Worm (Caenorhabditis elegans) whole organism, L1 larva: ENCODE measurements around the gene srbc-78.

ENCODE experiments used
- C04F5.9 ChIP-seq: sonication (generic microtip); optimal IDR thresholded peaks from 2 replicates; lab custom pipeline; 2016; ENCODE audit warnings: missing genetic modification characterization, missing compliant biosample characterization
- Y116A8C.19 ChIP-seq: sonication (generic microtip); optimal IDR thresholded peaks from 2 replicates; lab custom pipeline; 2016; ENCODE audit warnings: missing compliant biosample characterization, missing genetic modification characterization, borderline replicate concordance
- alr-1 ChIP-seq: fragments of 200-800 bp; sonication (Bioruptor generic); optimal IDR thresholded peaks from 2 replicates; lab custom pipeline; 2018; ENCODE audit warnings: borderline replicate concordance, mild to moderate bottlenecking, missing genetic modification characterization, missing compliant biosample characterization
- aly-2 ChIP-seq: fragments of 150-350 bp; optimal IDR thresholded peaks from 2 replicates; lab custom pipeline; 2014; ENCODE audit warnings: missing biosample characterization, missing genetic modification characterization
- ceh-63 ChIP-seq: fragments of 200-800 bp; sonication (Bioruptor generic); optimal IDR thresholded peaks from 2 replicates; lab custom pipeline; 2018; ENCODE audit warnings: mild to moderate bottlenecking, missing genetic modification characterization, missing compliant biosample characterization
- ceh-8 ChIP-seq: fragments of 200-800 bp; sonication (Bioruptor generic); optimal IDR thresholded peaks from 2 replicates; lab custom pipeline; 2018; ENCODE audit warnings: mild to moderate bottlenecking, missing genetic modification characterization, moderate library complexity, missing compliant biosample characterization
- ceh-90 ChIP-seq: sonication (generic microtip); optimal IDR thresholded peaks from 2 replicates; lab custom pipeline; 2016; ENCODE audit warnings: missing genetic modification characterization, missing compliant biosample characterization
- efl-1 ChIP-seq, 4 experiments: fragments of 150-350 bp; optimal IDR thresholded peaks in 3 of 4; peaks in 1 of 4; 1 replicate in 1 of 4; 2 replicates in 3 of 4; lab custom pipeline; 2014; ENCODE audit warnings: missing biosample characterization in 2 of 4, missing genetic modification characterization in 2 of 4, missing genetic modification reagents in 2 of 4
- egl-13 ChIP-seq: sonication (generic microtip); optimal IDR thresholded peaks from 2 replicates; lab custom pipeline; 2016; ENCODE audit warnings: missing genotype, missing genetic modification reagents, missing genetic modification characterization, missing compliant biosample characterization
- egl-27 ChIP-seq, 2 experiments: fragments of 150-350 bp in 1 of 2; sonication (generic microtip); optimal IDR thresholded peaks; 3 replicates each; lab custom pipeline; 2017 to 2018; ENCODE audit warnings: missing biosample characterization in 2 of 2, missing genetic modification characterization in 2 of 2, missing genetic modification reagents in 2 of 2
- fkh-10 ChIP-seq: sonication (generic microtip); optimal IDR thresholded peaks from 2 replicates; lab custom pipeline; 2017; ENCODE audit warnings: missing biosample characterization, missing genetic modification reagents, missing genetic modification characterization
- fkh-4 ChIP-seq: sonication (generic microtip); optimal IDR thresholded peaks from 2 replicates; lab custom pipeline; 2016; ENCODE audit warnings: missing compliant biosample characterization, missing genetic modification characterization, borderline replicate concordance
- fkh-8 ChIP-seq: sonication (generic microtip); optimal IDR thresholded peaks from 2 replicates; lab custom pipeline; 2016; ENCODE audit warnings: mild to moderate bottlenecking, missing genetic modification characterization, missing compliant biosample characterization
- fos-1 ChIP-seq: fragments of 150-350 bp; optimal IDR thresholded peaks from 2 replicates; lab custom pipeline; 2014; ENCODE audit warnings: missing biosample characterization, missing genetic modification characterization
- hlh-17 ChIP-seq: fragments of 200-800 bp; sonication (Bioruptor generic); optimal IDR thresholded peaks from 2 replicates; lab custom pipeline; 2018; ENCODE audit warnings: missing genetic modification characterization, mild to moderate bottlenecking, missing compliant biosample characterization, moderate library complexity, borderline replicate concordance
- hpl-2 ChIP-seq: fragments of 150-350 bp; optimal IDR thresholded peaks from 2 replicates; lab custom pipeline; 2014; ENCODE audit warnings: missing biosample characterization, missing genetic modification reagents, missing genetic modification characterization
- irx-1 ChIP-seq: sonication (generic microtip); optimal IDR thresholded peaks from 2 replicates; lab custom pipeline; 2016; ENCODE audit warnings: missing genetic modification characterization, missing compliant biosample characterization
- isw-1 ChIP-seq: fragments of 200-800 bp; sonication (Bioruptor generic); IDR thresholded peaks from 2 replicates; pipeline ENCODE4 v1.3.6; 2022; ENCODE audit warnings: missing genetic modification characterization, missing compliant biosample characterization
- lin-13 ChIP-seq: fragments of 150-350 bp; optimal IDR thresholded peaks from 2 replicates; lab custom pipeline; 2014; ENCODE audit warnings: missing biosample characterization, missing genetic modification reagents, missing genetic modification characterization
- lin-14 ChIP-seq: fragments of 200-800 bp; sonication (Bioruptor generic); optimal IDR thresholded peaks from 2 replicates; lab custom pipeline; 2018; ENCODE audit warnings: mild to moderate bottlenecking, missing genetic modification characterization, moderate library complexity, missing compliant biosample characterization
- lin-15B ChIP-seq: fragments of 150-350 bp; sonication (generic microtip); optimal IDR thresholded peaks from 3 replicates; lab custom pipeline; 2014; ENCODE audit warnings: missing biosample characterization, missing genetic modification characterization
- lin-35 ChIP-seq, 2 experiments: fragments of 150-350 bp; optimal IDR thresholded peaks; 2 replicates each; lab custom pipeline; 2014; ENCODE audit warnings: missing biosample characterization in 2 of 2, missing genetic modification characterization in 2 of 2, missing genetic modification reagents in 2 of 2
- lin-39 ChIP-seq: fragments of 150-350 bp; optimal IDR thresholded peaks from 2 replicates; lab custom pipeline; 2014; ENCODE audit warnings: missing biosample characterization, missing genetic modification reagents, missing genetic modification characterization
- lir-3 ChIP-seq: sonication (generic microtip); optimal IDR thresholded peaks from 2 replicates; lab custom pipeline; 2016; ENCODE audit warnings: mild to moderate bottlenecking, missing genetic modification characterization, moderate library complexity, missing compliant biosample characterization; ENCODE audit not compliant: poor library complexity
- lsy-2 ChIP-seq, 2 experiments: fragments of 150-350 bp; optimal IDR thresholded peaks; 2 replicates each; lab custom pipeline; 2014; ENCODE audit warnings: missing biosample characterization in 2 of 2, missing genetic modification characterization in 2 of 2
- mab-9 ChIP-seq: fragments of 200-800 bp; sonication (Bioruptor generic); IDR thresholded peaks from 2 replicates; pipeline ENCODE4 v1.3.6; 2022; ENCODE audit warnings: missing genetic modification reagents, missing genetic modification characterization, missing compliant biosample characterization
- mef-2 ChIP-seq: fragments of 150-350 bp; optimal IDR thresholded peaks from 2 replicates; lab custom pipeline; 2014; ENCODE audit warnings: missing biosample characterization, missing genetic modification characterization
- nhr-11 ChIP-seq: fragments of 150-350 bp; optimal IDR thresholded peaks from 2 replicates; lab custom pipeline; 2014; ENCODE audit warnings: missing biosample characterization, missing genetic modification characterization
- nhr-12 ChIP-seq: sonication (generic microtip); optimal IDR thresholded peaks from 2 replicates; lab custom pipeline; 2017; ENCODE audit warnings: missing biosample characterization, missing genetic modification characterization
- nhr-237 ChIP-seq: fragments of 150-350 bp; optimal IDR thresholded peaks from 2 replicates; lab custom pipeline; 2014; ENCODE audit warnings: missing biosample characterization, missing genetic modification characterization
- nhr-28 ChIP-seq: fragments of 150-350 bp; optimal IDR thresholded peaks from 2 replicates; lab custom pipeline; 2014; ENCODE audit warnings: missing biosample characterization, missing genetic modification characterization
- nhr-84 ChIP-seq: sonication (generic microtip); optimal IDR thresholded peaks from 2 replicates; lab custom pipeline; 2017; ENCODE audit warnings: missing biosample characterization, missing genetic modification characterization
- nhr-85 ChIP-seq: sonication (generic microtip); peaks from one replicate; lab custom pipeline; 2016; ENCODE audit warnings: missing genetic modification characterization, inconsistent platforms, missing compliant biosample characterization
- nhr-90 ChIP-seq: sonication (generic microtip); optimal IDR thresholded peaks from 2 replicates; lab custom pipeline; 2016; ENCODE audit warnings: mild to moderate bottlenecking, missing genetic modification characterization, missing compliant biosample characterization; ENCODE audit not compliant: poor library complexity
- snpc-4 ChIP-seq: fragments of 150-350 bp; optimal IDR thresholded peaks from 2 replicates; lab custom pipeline; 2014; ENCODE audit warnings: missing biosample characterization, missing genetic modification characterization
- snu-23 ChIP-seq: sonication (generic microtip); optimal IDR thresholded peaks from 2 replicates; lab custom pipeline; 2016; ENCODE audit warnings: missing genetic modification characterization, missing compliant biosample characterization
- sup-37 ChIP-seq: fragments of 200-800 bp; sonication (Bioruptor generic); optimal IDR thresholded peaks from 2 replicates; lab custom pipeline; 2018; ENCODE audit warnings: mild to moderate bottlenecking, missing genetic modification characterization, missing compliant biosample characterization
- swsn-7 ChIP-seq: sonication (generic microtip); optimal IDR thresholded peaks from 2 replicates; lab custom pipeline; 2016; ENCODE audit warnings: missing genetic modification characterization, missing compliant biosample characterization
- tbx-2 ChIP-seq: sonication (generic microtip); optimal IDR thresholded peaks from 2 replicates; lab custom pipeline; 2016; ENCODE audit warnings: missing genetic modification characterization, missing compliant biosample characterization
- unc-30 ChIP-seq: sonication (generic microtip); optimal IDR thresholded peaks from 2 replicates; lab custom pipeline; 2017; ENCODE audit warnings: missing biosample characterization, missing genetic modification characterization
- unc-98 ChIP-seq: fragments of 200-800 bp; sonication (Bioruptor generic); IDR thresholded peaks from 2 replicates; pipeline ENCODE4 v1.3.6; 2022; ENCODE audit warnings: missing genetic modification characterization, missing compliant biosample characterization
- zag-1 ChIP-seq: fragments of 150-350 bp; optimal IDR thresholded peaks from 2 replicates; lab custom pipeline; 2014; ENCODE audit warnings: missing biosample characterization, missing genetic modification characterization

The srbc-78 gene

ce11 chrV:20475830-20476229 is 13.2 kb downstream of the srbc-78 start, which contains the start of gene B0250.7:
Gene B0250.7, minus strand, starts transcription at chrV:20476061.
- no peak for TF ChIP-seq ceh-63 (GFP tag; lab: Kevin White, UChicago)
- TF ChIP-seq snpc-4 (tag; lab: Kevin White, UChicago), result no peak
- no peak for TF ChIP-seq lin-13 (GFP tag; lab: Kevin White, UChicago)
- no peak for TF ChIP-seq aly-2 (tag; lab: Kevin White, UChicago)
- TF ChIP-seq lir-3, result no peak
- TF ChIP-seq nhr-12 (tag; lab: Kevin White, UChicago), result no peak
- TF ChIP-seq snu-23, result no peak
- no peak for TF ChIP-seq lin-35 (GFP tag; optimal IDR thresholded peaks at IDR 0.05; lab: Kevin White, UChicago)
- no peak for TF ChIP-seq alr-1 (tag; lab: Kevin White, UChicago)
- no peak for TF ChIP-seq hlh-17
- TF ChIP-seq fos-1 (tag; lab: Kevin White, UChicago), result no peak
- TF ChIP-seq lsy-2 (tag; optimal IDR thresholded peaks at IDR 0.05; lab: Kevin White, UChicago), result peak in 1 of 2 experiments; percentile 21
- no peak for TF ChIP-seq lin-39 (tag; lab: Kevin White, UChicago)
- no peak for TF ChIP-seq isw-1 (GFP tag; lab: Robert Waterston, UW)
- no peak for TF ChIP-seq ceh-8 (GFP tag; lab: Kevin White, UChicago)
- no peak for TF ChIP-seq efl-1 (optimal IDR thresholded peaks at IDR 0.05; lab: Kevin White, UChicago)
- TF ChIP-seq efl-1 (GFP tag; optimal IDR thresholded peaks at IDR 0.05 in 1 of 2; lab: Kevin White, UChicago), result peak in 1 of 2 experiments; percentile 47
- no peak for TF ChIP-seq fkh-10 (GFP tag; lab: Kevin White, UChicago)

ce11 chrV:20475029-20475428 is 14.0 kb downstream of the srbc-78 start:
- TF ChIP-seq irx-1 (tag; lab: Kevin White, UChicago) (no peak), ceh-8 (GFP tag; lab: Kevin White, UChicago) (no peak), nhr-85 (tag; lab: Kevin White, UChicago) (peak; percentile 6), nhr-237 (tag; lab: Kevin White, UChicago) (no peak), unc-98 (GFP tag; lab: Robert Waterston, UW) (no peak), egl-27 (tag; optimal IDR thresholded peaks at IDR 0.05; lab: Kevin White, UChicago) (no peak), swsn-7 (tag; lab: Kevin White, UChicago) (no peak), hpl-2 (GFP tag; lab: Kevin White, UChicago) (no peak)

ce11 chrV:20470385-20470784 is 18.6 kb downstream of the srbc-78 start, which contains the start of gene B0250.8:
Gene B0250.8, minus strand, starts transcription at chrV:20470485.
- no peak for TF ChIP-seq ceh-8 (GFP tag; lab: Kevin White, UChicago)
- TF ChIP-seq fkh-8 (tag; lab: Kevin White, UChicago), result no peak
- TF ChIP-seq nhr-90 (tag; lab: Kevin White, UChicago), result no peak

ce11 chrV:20464778-20465177 is 24.2 kb downstream of the srbc-78 start:
- no peak for TF ChIP-seq Y116A8C.19
- no peak for TF ChIP-seq lir-3
- no peak for TF ChIP-seq mab-9
- no peak for TF ChIP-seq tbx-2 (tag; lab: Kevin White, UChicago)
- TF ChIP-seq nhr-84 (tag; lab: Kevin White, UChicago), result no peak
- TF ChIP-seq unc-30, result no peak
- TF ChIP-seq nhr-11 (tag; lab: Kevin White, UChicago), result no peak
- no peak for TF ChIP-seq fkh-4

ce11 chrV:20460808-20461207 is 28.2 kb downstream of the srbc-78 start, which contains the start of gene B0250.18:
Gene B0250.18, minus strand, starts transcription at chrV:20460908.
- no peak for TF ChIP-seq unc-98 (GFP tag; lab: Robert Waterston, UW)
- TF ChIP-seq sup-37 (GFP tag; lab: Kevin White, UChicago), result no peak
- no peak for TF ChIP-seq lin-15B (tag; lab: Kevin White, UChicago)
- TF ChIP-seq nhr-28, result no peak
- no peak for TF ChIP-seq mab-9
- no peak for TF ChIP-seq aly-2 (tag; lab: Kevin White, UChicago)
- TF ChIP-seq fkh-8 (tag; lab: Kevin White, UChicago), result no peak
- no peak for TF ChIP-seq tbx-2 (tag; lab: Kevin White, UChicago)
- TF ChIP-seq lin-14 (GFP tag; lab: Kevin White, UChicago), result no peak
- no peak for TF ChIP-seq lsy-2 (tag; optimal IDR thresholded peaks at IDR 0.05; lab: Kevin White, UChicago)
- no peak for TF ChIP-seq lin-13 (GFP tag; lab: Kevin White, UChicago)
- TF ChIP-seq C04F5.9 (tag; lab: Kevin White, UChicago), result no peak
- no peak for TF ChIP-seq ceh-90 (tag; lab: Kevin White, UChicago)
- no peak for TF ChIP-seq mef-2 (tag; lab: Kevin White, UChicago)
- no peak for TF ChIP-seq zag-1 (tag; lab: Kevin White, UChicago)
- no peak for TF ChIP-seq egl-13 (tag; lab: Kevin White, UChicago)
